Fruit fly (Drosophila melanogaster): Measurements from ENCODE around the gene Mccc1.
A peak's percentile ranks its signal among the peaks of the same experiment; 100 is the strongest.

- TF ChIP-seq CG11617 (GFP tag; optimal IDR thresholded peaks at IDR 0.05) (peak; percentile 30), pad (GFP tag; optimal IDR thresholded peaks at IDR 0.05) (no peak), Mnt (GFP tag; optimal IDR thresholded peaks at IDR 0.05) (peak; percentile 41), cic (GFP tag; optimal IDR thresholded peaks at IDR 0.05) (no peak), bab1 (GFP tag; optimal IDR thresholded peaks at IDR 0.05) (peak; percentile 49), CG5204 (GFP tag; optimal IDR thresholded peaks at IDR 0.05) (no peak)
These were observed 49.6 kb downstream of the Mccc1 start, which contains the start of gene CG1896 for dm6 chr3R:31744044-31744652.

Data from whole organism, adult.